Fruit fly (Drosophila melanogaster): Measurements from ENCODE around the gene CG42688.

Gene CG42688

dm6 chr2L:19225984-19226914 is 43.6 kb upstream of the CG42688 start (continued):
- TF ChIP-seq sug (tag; optimal IDR thresholded peaks at IDR 0.05) (no peak), CG7839 (tag; optimal IDR thresholded peaks at IDR 0.05) (peak; percentile 86), CG8089 (GFP tag; optimal IDR thresholded peaks at IDR 0.05) (peak; percentile 71), Mes4 (GFP tag; optimal IDR thresholded peaks at IDR 0.05) (peak; percentile 74), tio (GFP tag; optimal IDR thresholded peaks at IDR 0.05) (peak; percentile 82), nom (GFP tag; optimal IDR thresholded peaks at IDR 0.05) (peak; percentile 49), CG7357 (GFP tag; IDR thresholded peaks at IDR 0.05) (peak; percentile 70; the same call in 2 of the 3 replicates), CG7372 (GFP tag; IDR thresholded peaks at IDR 0.05) (no peak), klu (GFP tag; IDR thresholded peaks at IDR 0.05) (peak; percentile 57; the same call in 1 of the 2 replicates), Camta (GFP tag; optimal IDR thresholded peaks at IDR 0.05) (peak; percentile 79), scrt (GFP tag; optimal IDR thresholded peaks at IDR 0.05) (no peak), cas (GFP tag; IDR thresholded peaks at IDR 0.05) (no peak), Fer1 (GFP tag; optimal IDR thresholded peaks at IDR 0.05) (no peak), CG4854 (GFP tag; optimal IDR thresholded peaks at IDR 0.05) (peak; percentile 67), Dip3 (GFP tag; optimal IDR thresholded peaks at IDR 0.05) (no peak), Atf3 (GFP tag; optimal IDR thresholded peaks at IDR 0.05) (peak; percentile 61), Lpt (GFP tag; optimal IDR thresholded peaks at IDR 0.05) (no peak), cad (GFP tag; optimal IDR thresholded peaks at IDR 0.05) (no peak), vnd (GFP tag; IDR thresholded peaks at IDR 0.05; ENCODE audit: partially characterized antibody) (no peak), Sox100B (GFP tag; optimal IDR thresholded peaks at IDR 0.05) (peak; percentile 60), maf-S (GFP tag; optimal IDR thresholded peaks at IDR 0.05) (peak; percentile 19), CG8944 (GFP tag; optimal IDR thresholded peaks at IDR 0.05) (peak; percentile 79), da (GFP tag; optimal IDR thresholded peaks at IDR 0.05) (no peak), Deaf1 (tag; optimal IDR thresholded peaks at IDR 0.05) (peak; percentile 64), gem (tag; optimal IDR thresholded peaks at IDR 0.05) (peak; percentile 91), Neu2 (GFP tag; optimal IDR thresholded peaks at IDR 0.05; ENCODE audit: borderline replicate concordance) (peak; percentile 34), CG12942 (GFP tag; optimal IDR thresholded peaks at IDR 0.05) (peak; percentile 74), CG17802 (tag; optimal IDR thresholded peaks at IDR 0.05) (peak; percentile 59), CG11696 (GFP tag; IDR thresholded peaks at IDR 0.05) (0 out of 2 replicates have a peak, but pooled peaks have one; percentile 11), CG9437 (GFP tag; optimal IDR thresholded peaks at IDR 0.05) (peak; percentile 67), CG8765 (GFP tag; IDR thresholded peaks at IDR 0.05) (peak; percentile 69; the same call in 1 of the 2 replicates), mirr (GFP tag; optimal IDR thresholded peaks at IDR 0.05) (no peak), CG30431 (GFP tag; optimal IDR thresholded peaks at IDR 0.05) (peak; percentile 81), CG5953 (GFP tag; IDR thresholded peaks at IDR 0.05) (peak; percentile 62; the same call in 1 of the 2 replicates), CG7786 (GFP tag; optimal IDR thresholded peaks at IDR 0.05) (peak; percentile 69), sima (GFP tag; optimal IDR thresholded peaks at IDR 0.05) (peak; percentile 11), Bdp1 (GFP tag; optimal IDR thresholded peaks at IDR 0.05) (peak; percentile 58), CG32767 (GFP tag; IDR thresholded peaks at IDR 0.05) (peak; percentile 48; the same call in 1 of the 2 replicates), Kr (GFP tag; optimal IDR thresholded peaks at IDR 0.05) (no peak), NC2β (GFP tag; optimal IDR thresholded peaks at IDR 0.05) (peak; percentile 82), Antp (GFP tag; optimal IDR thresholded peaks at IDR 0.05) (peak; percentile 72), amos (GFP tag; IDR thresholded peaks at IDR 0.05; ENCODE audit: partially characterized antibody) (no peak), CG8478 (optimal IDR thresholded peaks at IDR 0.05) (no peak), hth (optimal IDR thresholded peaks at IDR 0.05) (no peak), sc (optimal IDR thresholded peaks at IDR 0.05) (no peak), sc (GFP tag; optimal IDR thresholded peaks at IDR 0.05) (peak; percentile 84), Dfd (GFP tag; optimal IDR thresholded peaks at IDR 0.05) (no peak), Ravus (GFP tag; IDR thresholded peaks at IDR 0.05) (peak; percentile 15; the same call in 1 of the 2 replicates), CG12391 (tag; optimal IDR thresholded peaks at IDR 0.05) (peak; percentile 86), ap (GFP tag; IDR thresholded peaks at IDR 0.05) (peak; percentile 70)

Measured in whole organism, embryonic.